Worm (Caenorhabditis elegans): ENCODE data around the gene R07B7.12.

The R07B7.12 gene

ce11 chrV:12071483-12071882, 17.4 kb upstream of the R07B7.12 start (continued):
- TF ChIP-seq nhr-43 (tag; optimal IDR thresholded peaks at IDR 0.05; ENCODE audit: poor library complexity, severe bottlenecking): peak; percentile 58
- no peak for TF ChIP-seq unc-39 (tag; optimal IDR thresholded peaks at IDR 0.05)
- TF ChIP-seq ceh-9 (tag; optimal IDR thresholded peaks at IDR 0.05): no peak
- peak; percentile 85 for TF ChIP-seq nhr-25 (tag; optimal IDR thresholded peaks at IDR 0.05)
- TF ChIP-seq nhr-237 (tag; optimal IDR thresholded peaks at IDR 0.05): no peak
- TF ChIP-seq unc-62 (GFP tag; optimal IDR thresholded peaks at IDR 0.05): no peak
- no peak for TF ChIP-seq lsy-12 (tag; optimal IDR thresholded peaks at IDR 0.05)

DNA sequence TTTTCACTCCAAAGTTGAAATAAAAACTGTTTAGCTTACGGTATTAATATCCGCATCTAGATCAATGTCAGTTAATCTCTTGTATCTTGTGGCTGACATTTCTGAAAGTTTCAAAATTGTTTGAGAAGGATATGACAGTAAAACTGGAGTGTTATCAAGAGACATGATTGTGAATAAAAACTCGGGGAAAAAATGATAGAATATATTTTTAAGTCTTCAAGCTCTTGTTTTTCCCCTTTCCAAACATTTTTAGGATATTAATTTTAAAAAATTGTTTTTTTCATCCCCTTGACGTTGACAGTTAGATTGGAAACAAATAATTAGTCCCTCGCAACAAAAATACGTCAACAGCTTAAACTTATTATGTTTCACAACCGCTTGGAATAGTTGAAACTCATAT, 14.0 kb upstream of the R07B7.12 start, which contains the start of gene R07B7.6:
R07B7.6 (minus strand) TSS at position 101 of the 400 bp plus-strand sequence.
- TF ChIP-seq nhr-237 (tag; optimal IDR thresholded peaks at IDR 0.05): no peak
- TF ChIP-seq pha-4 (tag; optimal IDR thresholded peaks at IDR 0.05): no peak
- TF ChIP-seq tbx-2 (tag; optimal IDR thresholded peaks at IDR 0.05): no peak
- no peak for TF ChIP-seq ceh-9 (tag; optimal IDR thresholded peaks at IDR 0.05)
- TF ChIP-seq daf-12 (tag; optimal IDR thresholded peaks at IDR 0.05): no peak
- TF ChIP-seq fkh-2 (tag; optimal IDR thresholded peaks at IDR 0.05): no peak
- no peak for TF ChIP-seq fkh-10 (GFP tag; optimal IDR thresholded peaks at IDR 0.05)
- no peak for TF ChIP-seq nhr-11 (tag; optimal IDR thresholded peaks at IDR 0.05)
- no peak for TF ChIP-seq nhr-76 (tag; optimal IDR thresholded peaks at IDR 0.05)
- no peak for TF ChIP-seq unc-62 (GFP tag; optimal IDR thresholded peaks at IDR 0.05)
- TF ChIP-seq fos-1 (tag; optimal IDR thresholded peaks at IDR 0.05): no peak
- no peak for TF ChIP-seq unc-39 (tag; optimal IDR thresholded peaks at IDR 0.05)
- no peak for TF ChIP-seq pqm-1 (tag; optimal IDR thresholded peaks at IDR 0.05)
- TF ChIP-seq ceh-82 (tag; optimal IDR thresholded peaks at IDR 0.05): no peak
- no peak for TF ChIP-seq lin-15B (tag; optimal IDR thresholded peaks at IDR 0.05)
- TF ChIP-seq elt-1 (tag; optimal IDR thresholded peaks at IDR 0.05): no peak

DNA sequence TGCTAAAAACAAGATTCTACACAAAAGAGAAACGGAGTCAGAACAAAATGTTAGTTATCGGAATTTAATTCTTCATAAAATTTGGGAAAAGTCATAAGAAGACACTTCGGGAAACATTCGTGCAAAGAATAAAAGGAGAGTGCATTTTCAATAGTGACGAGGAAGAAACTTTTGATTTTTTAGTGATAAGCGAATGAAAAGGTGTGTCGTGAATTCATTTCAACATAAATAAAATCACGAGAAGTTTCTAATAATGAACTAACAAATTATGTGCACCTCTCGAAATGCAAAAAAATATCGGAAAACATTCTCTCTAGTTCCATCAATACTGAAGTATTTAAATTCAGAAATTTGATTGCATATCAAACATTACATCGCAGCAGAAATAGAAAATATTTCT, 12.9 kb upstream of the R07B7.12 start:
- TF ChIP-seq pha-4 (tag; optimal IDR thresholded peaks at IDR 0.05) (peak; percentile 57), mdl-1 (tag; optimal IDR thresholded peaks at IDR 0.05) (no peak), lin-39 (tag; optimal IDR thresholded peaks at IDR 0.05) (no peak), pqm-1 (tag; optimal IDR thresholded peaks at IDR 0.05) (peak; percentile 75), elt-2 (tag; optimal IDR thresholded peaks at IDR 0.05) (peak; percentile 68)

DNA sequence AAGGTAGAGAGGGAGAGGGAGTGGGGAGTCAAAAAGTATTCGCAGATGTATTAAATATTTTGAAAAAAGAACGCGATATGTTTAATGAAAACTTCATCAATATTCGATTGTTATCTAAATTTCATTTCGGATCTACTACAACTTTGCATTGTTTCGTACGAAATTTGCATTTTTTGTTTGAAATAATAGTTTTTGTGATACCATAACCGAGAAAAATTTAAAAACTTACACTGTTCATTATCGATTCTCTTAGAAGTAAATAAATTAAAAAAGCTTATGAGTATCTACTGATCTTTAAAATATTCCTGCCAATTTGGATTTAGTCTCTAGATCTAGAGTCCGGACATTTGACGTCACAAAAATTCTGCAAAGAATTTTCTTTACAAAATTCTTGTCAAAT, 8.6 kb upstream of the R07B7.12 start, which contains the start of gene R07B7.9:
R07B7.9 (minus strand) TSS at position 101 of the 400 bp plus-strand sequence.
- no peak for TF ChIP-seq aly-2 (tag; optimal IDR thresholded peaks at IDR 0.05)
- no peak for TF ChIP-seq mml-1 (tag; optimal IDR thresholded peaks at IDR 0.05)
- no peak for TF ChIP-seq ceh-28 (tag; optimal IDR thresholded peaks at IDR 0.05)

- TF ChIP-seq R02D3.7 (tag; optimal IDR thresholded peaks at IDR 0.05) (no peak), pha-4 (tag; optimal IDR thresholded peaks at IDR 0.05) (peak; percentile 32), unc-39 (tag; optimal IDR thresholded peaks at IDR 0.05) (no peak)
Observed at ce11 chrV:12082932-12083331, 5.9 kb upstream of the R07B7.12 start, which contains the start of gene R07B7.10. TSS of gene R07B7.10 (plus strand) at chrV:12083216.

DNA sequence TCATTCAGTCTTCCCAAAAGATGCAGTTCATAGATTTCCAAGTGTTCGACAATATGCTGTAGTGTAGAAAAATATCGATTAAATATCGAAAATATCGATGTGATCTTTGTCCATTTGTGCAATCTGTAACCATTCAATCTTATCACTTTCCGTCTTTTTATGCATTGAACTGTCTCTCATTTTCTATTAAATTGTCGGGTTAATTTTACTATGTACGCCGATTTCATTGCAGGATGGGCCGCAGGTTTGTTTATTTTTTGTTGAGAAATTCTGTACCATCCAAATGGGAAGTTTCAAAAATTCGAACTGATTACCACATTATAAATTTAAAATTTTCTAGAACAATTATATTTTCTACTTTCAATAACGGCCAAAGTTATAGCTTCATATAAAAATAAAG, 4.7 kb upstream of the R07B7.12 start, which contains the start of gene R07B7.8:
R07B7.8 (minus strand) TSS at position 101 of the 400 bp plus-strand sequence.
- TF ChIP-seq ceh-28 (tag; optimal IDR thresholded peaks at IDR 0.05): peak; percentile 69
- no peak for TF ChIP-seq ztf-4 (tag; optimal IDR thresholded peaks at IDR 0.05)
- TF ChIP-seq elt-2 (tag; optimal IDR thresholded peaks at IDR 0.05): peak; percentile 36
- no peak for TF ChIP-seq nhr-77 (tag; optimal IDR thresholded peaks at IDR 0.05)
- no peak for TF ChIP-seq sea-2 (GFP tag; optimal IDR thresholded peaks at IDR 0.05)

DNA sequence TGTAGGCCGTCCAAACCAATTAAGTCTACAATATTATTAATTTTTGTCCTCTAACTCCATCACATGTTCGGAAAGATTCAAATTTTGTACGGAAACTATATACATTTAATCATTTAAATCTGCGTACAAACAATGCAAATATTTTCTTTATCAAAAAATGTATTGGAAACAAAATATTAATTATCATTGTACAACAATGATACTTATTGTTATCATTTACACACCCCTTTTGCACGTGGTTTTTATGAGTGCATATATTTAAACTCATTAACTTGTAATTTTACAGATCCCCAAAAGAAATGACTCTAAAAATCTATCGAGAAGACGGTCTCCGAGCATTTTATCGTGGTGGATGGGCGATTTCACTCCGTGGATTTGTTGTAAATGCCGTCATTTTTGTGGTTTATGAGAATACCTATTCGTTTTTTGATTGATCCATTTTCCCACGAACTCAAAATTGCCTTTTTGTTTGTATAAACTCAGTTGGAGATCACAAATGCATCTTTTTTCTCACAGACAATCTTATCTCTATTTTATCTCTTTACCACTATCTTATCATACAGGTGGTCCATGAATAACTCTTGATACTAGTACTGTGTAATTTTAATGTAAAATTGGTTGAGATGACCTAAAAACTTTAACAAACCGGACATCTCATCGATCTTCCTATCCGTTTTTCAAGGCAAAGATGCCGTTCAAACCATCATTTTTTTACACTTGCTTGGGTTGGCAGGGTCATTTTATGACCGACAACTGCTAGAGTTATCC, 2.8 kb upstream of the R07B7.12 start:
- no peak for TF ChIP-seq nhr-23 (tag; optimal IDR thresholded peaks at IDR 0.05)
- no peak for TF ChIP-seq eor-1 (tag; optimal IDR thresholded peaks at IDR 0.05)
- no peak for TF ChIP-seq nhr-43 (tag; optimal IDR thresholded peaks at IDR 0.05; ENCODE audit: poor library complexity, severe bottlenecking)
- peak; percentile 57 for TF ChIP-seq elt-2 (tag; optimal IDR thresholded peaks at IDR 0.05)
- TF ChIP-seq nhr-76 (tag; optimal IDR thresholded peaks at IDR 0.05): no peak
- TF ChIP-seq pqm-1 (tag; optimal IDR thresholded peaks at IDR 0.05): peak; percentile 48
- peak; percentile 11 for TF ChIP-seq ceh-28 (tag; optimal IDR thresholded peaks at IDR 0.05)
- TF ChIP-seq jun-1 (tag; optimal IDR thresholded peaks at IDR 0.05): no peak
- no peak for TF ChIP-seq ama-1 (optimal IDR thresholded peaks at IDR 0.05)
- TF ChIP-seq skn-1 (tag; optimal IDR thresholded peaks at IDR 0.05): no peak
- TF ChIP-seq fkh-2 (tag; optimal IDR thresholded peaks at IDR 0.05): no peak
- peak; percentile 43 for TF ChIP-seq pha-4 (tag; optimal IDR thresholded peaks at IDR 0.05)
- no peak for TF ChIP-seq aly-2 (tag; optimal IDR thresholded peaks at IDR 0.05)
- no peak for TF ChIP-seq ztf-11 (tag; optimal IDR thresholded peaks at IDR 0.05)
- no peak for TF ChIP-seq ceh-16 (tag; optimal IDR thresholded peaks at IDR 0.05)
- TF ChIP-seq fkh-10 (GFP tag; optimal IDR thresholded peaks at IDR 0.05): no peak
- no peak for TF ChIP-seq nhr-67 (tag; optimal IDR thresholded peaks at IDR 0.05)
- no peak for TF ChIP-seq unc-62 (GFP tag; optimal IDR thresholded peaks at IDR 0.05)
- TF ChIP-seq nhr-11 (tag; optimal IDR thresholded peaks at IDR 0.05): no peak
- TF ChIP-seq nfya-1 (tag; optimal IDR thresholded peaks at IDR 0.05; ENCODE audit: insufficient read depth): no peak

Measured in whole organism, L3 larva.